Fruit fly (Drosophila melanogaster): ENCODE results near the gene Wnt5.

dm6 chrX:18467881-18468280 lies 37.3 kb downstream of the Wnt5 start:
- TF ChIP-seq CG8301 (tag; optimal IDR thresholded peaks at IDR 0.05) (no peak), Ets98B (GFP tag; IDR thresholded peaks at IDR 0.05) (no peak), Pif1A (GFP tag; optimal IDR thresholded peaks at IDR 0.05) (no peak), gl (tag; optimal IDR thresholded peaks at IDR 0.05) (no peak), CG8159 (tag; optimal IDR thresholded peaks at IDR 0.05) (no peak), fd96Ca (GFP tag; IDR thresholded peaks at IDR 0.05) (no peak), CG17806 (tag; optimal IDR thresholded peaks at IDR 0.05) (no peak)
